Worm (Caenorhabditis elegans) whole organism, L4 larva: ENCODE measurements around the gene W05H9.2.

Experiments
- F37D6.2 ChIP-seq: sonication (generic microtip); optimal IDR thresholded peaks from 2 replicates; lab custom pipeline; 2016; ENCODE audit warnings: mild to moderate bottlenecking, missing genetic modification characterization, missing compliant biosample characterization
- T20F7.1 ChIP-seq: fragments of 200-800 bp; sonication (Bioruptor generic); optimal IDR thresholded peaks from 2 replicates; lab custom pipeline; 2018; ENCODE audit warnings: mild to moderate bottlenecking, missing genetic modification characterization, missing compliant biosample characterization
- Y48G9A.11 ChIP-seq: fragments of 200-800 bp; sonication (Bioruptor generic); IDR thresholded peaks from 2 replicates; pipeline ENCODE4 v1.3.6; 2022; ENCODE audit warnings: missing genetic modification reagents, missing genetic modification characterization, missing compliant biosample characterization
- ZK337.2 ChIP-seq: fragments of 200-800 bp; sonication (Bioruptor generic); IDR thresholded peaks from 2 replicates; pipeline ENCODE4 v1.3.6; 2022; ENCODE audit warnings: missing genetic modification reagents, missing genetic modification characterization, missing compliant biosample characterization
- aly-2 ChIP-seq: sonication (generic microtip); optimal IDR thresholded peaks from 2 replicates; lab custom pipeline; 2018; ENCODE audit warnings: missing biosample characterization, missing genetic modification characterization
- ama-1 ChIP-seq: fragments of 150-350 bp; optimal IDR thresholded peaks from 2 replicates; lab custom pipeline; 2014; ENCODE audit warnings: inconsistent platforms, mixed read lengths
- arid-1 ChIP-seq: fragments of 200-800 bp; sonication (Bioruptor generic); conservative IDR thresholded peaks from 2 replicates; pipeline ENCODE4 v1.3.6; 2022; ENCODE audit warnings: missing genetic modification reagents, missing genetic modification characterization, missing compliant biosample characterization
- ceh-28 ChIP-seq: fragments of 150-350 bp; optimal IDR thresholded peaks from 2 replicates; lab custom pipeline; 2014; ENCODE audit warnings: missing biosample characterization, missing genetic modification reagents, missing genetic modification characterization
- ceh-32 ChIP-seq: sonication (generic microtip); optimal IDR thresholded peaks from 2 replicates; lab custom pipeline; 2016; ENCODE audit warnings: mild to moderate bottlenecking, missing genetic modification characterization, missing compliant biosample characterization; ENCODE audit not compliant: poor library complexity
- ceh-82 ChIP-seq: sonication (generic microtip); optimal IDR thresholded peaks from 2 replicates; lab custom pipeline; 2017; ENCODE audit warnings: missing biosample characterization, missing genetic modification characterization
- ces-1 ChIP-seq: fragments of 150-350 bp; sonication (generic microtip); optimal IDR thresholded peaks from 4 replicates; lab custom pipeline; 2014; ENCODE audit warnings: missing biosample characterization, missing genetic modification reagents, missing genetic modification characterization
- cey-2 ChIP-seq: sonication (generic microtip); optimal IDR thresholded peaks from 3 replicates; lab custom pipeline; 2017; ENCODE audit warnings: missing genetic modification characterization, mild to moderate bottlenecking, missing compliant biosample characterization, antibody characterized with exemption, borderline replicate concordance; ENCODE audit not compliant: insufficient read depth
- daf-19 ChIP-seq: fragments of 200-800 bp; sonication (Bioruptor generic); conservative IDR thresholded peaks from 2 replicates; pipeline ENCODE4 v1.3.6; 2022; ENCODE audit warnings: missing genetic modification characterization, missing compliant biosample characterization
- dmd-6 ChIP-seq: fragments of 200-800 bp; sonication (Bioruptor generic); IDR thresholded peaks from 2 replicates; pipeline ENCODE4 v1.3.6; 2022; ENCODE audit warnings: missing genetic modification reagents, missing genetic modification characterization, missing compliant biosample characterization
- dmd-9 ChIP-seq: fragments of 200-800 bp; sonication (Bioruptor generic); IDR thresholded peaks from 2 replicates; pipeline ENCODE4 v1.3.6; 2022; ENCODE audit warnings: missing genetic modification reagents, missing genetic modification characterization, missing compliant biosample characterization
- dpl-1 ChIP-seq: fragments of 150-350 bp; optimal IDR thresholded peaks from 2 replicates; lab custom pipeline; 2014; ENCODE audit warnings: missing biosample characterization, missing genetic modification reagents, missing genetic modification characterization
- duxl-1 ChIP-seq: sonication (generic microtip); optimal IDR thresholded peaks from 2 replicates; lab custom pipeline; 2016; ENCODE audit warnings: mild to moderate bottlenecking, missing genetic modification characterization, moderate library complexity, missing compliant biosample characterization; ENCODE audit not compliant: poor library complexity
- dve-1 ChIP-seq: sonication (generic microtip); optimal IDR thresholded peaks from 2 replicates; lab custom pipeline; 2017; ENCODE audit warnings: antibody characterized with exemption, mild to moderate bottlenecking, missing genetic modification characterization, missing compliant biosample characterization; ENCODE audit not compliant: insufficient read depth
- fkh-10 ChIP-seq: fragments of 150-350 bp; optimal IDR thresholded peaks from 2 replicates; lab custom pipeline; 2014; ENCODE audit warnings: missing biosample characterization, missing genetic modification reagents, missing genetic modification characterization
- hif-1 ChIP-seq, 2 experiments: sonication (generic microtip); optimal IDR thresholded peaks; 2 replicates each; lab custom pipeline; 2016 to 2017; ENCODE audit warnings: missing compliant biosample characterization in 2 of 2, missing genetic modification characterization in 2 of 2, missing genetic modification reagents in 2 of 2, missing genotype in 2 of 2, mild to moderate bottlenecking in 1 of 2
- hlh-30 ChIP-seq: sonication (generic microtip); optimal IDR thresholded peaks from 2 replicates; lab custom pipeline; 2017; ENCODE audit warnings: antibody characterized with exemption, mild to moderate bottlenecking, missing genetic modification characterization, missing compliant biosample characterization; ENCODE audit not compliant: insufficient read depth
- lim-7 ChIP-seq: fragments of 200-800 bp; sonication (Bioruptor generic); IDR thresholded peaks from 2 replicates; pipeline ENCODE4 v1.3.6; 2022; ENCODE audit warnings: missing genetic modification characterization, missing compliant biosample characterization
- lin-15B ChIP-seq: fragments of 150-350 bp; sonication (generic microtip); optimal IDR thresholded peaks from 3 replicates; lab custom pipeline; 2014; ENCODE audit warnings: missing biosample characterization, missing genetic modification characterization
- lsy-2 ChIP-seq, 2 experiments: fragments of 150-350 bp in 1 of 2; sonication (generic microtip) in 1 of 2; optimal IDR thresholded peaks; 2 replicates each; lab custom pipeline; 2014 to 2017; ENCODE audit warnings: missing biosample characterization in 2 of 2, missing genetic modification characterization in 2 of 2
- madf-5 ChIP-seq, 2 experiments: fragments of 200-800 bp; sonication (Bioruptor generic); IDR thresholded peaks; 2 replicates each; pipeline ENCODE4 v1.3.6; 2022; ENCODE audit warnings: missing compliant biosample characterization in 2 of 2, missing genetic modification characterization in 2 of 2
- mdl-1 ChIP-seq, 2 experiments: fragments of 150-350 bp in 1 of 2; sonication (generic microtip) in 1 of 2; optimal IDR thresholded peaks; 2 replicates each; lab custom pipeline; 2014 to 2017; ENCODE audit warnings: missing biosample characterization in 2 of 2, missing genetic modification characterization in 2 of 2
- mep-1 ChIP-seq: fragments of 150-350 bp; sonication (generic microtip); optimal IDR thresholded peaks from 3 replicates; lab custom pipeline; 2014; ENCODE audit warnings: missing biosample characterization, missing genetic modification characterization
- nhr-10 ChIP-seq: fragments of 150-350 bp; optimal IDR thresholded peaks from 2 replicates; lab custom pipeline; 2014; ENCODE audit warnings: missing biosample characterization, missing genetic modification characterization
- nhr-102 ChIP-seq: sonication (generic microtip); optimal IDR thresholded peaks from 2 replicates; lab custom pipeline; 2016; ENCODE audit warnings: mild to moderate bottlenecking, missing genetic modification characterization, moderate library complexity, missing compliant biosample characterization
- nhr-237 ChIP-seq: sonication (generic microtip); optimal IDR thresholded peaks from 2 replicates; lab custom pipeline; 2017; ENCODE audit warnings: missing biosample characterization, missing genetic modification characterization
- nhr-25 ChIP-seq: sonication (generic microtip); optimal IDR thresholded peaks from 2 replicates; lab custom pipeline; 2017; ENCODE audit warnings: missing genetic modification characterization, mild to moderate bottlenecking, missing compliant biosample characterization, antibody characterized with exemption, moderate library complexity, borderline replicate concordance; ENCODE audit not compliant: insufficient read depth
- nhr-28 ChIP-seq: fragments of 150-350 bp; optimal IDR thresholded peaks from 2 replicates; lab custom pipeline; 2014; ENCODE audit warnings: missing biosample characterization, missing genetic modification characterization
- nhr-41 ChIP-seq: fragments of 200-800 bp; sonication (Bioruptor generic); IDR thresholded peaks from 2 replicates; pipeline ENCODE4 v1.3.6; 2022; ENCODE audit warnings: missing genetic modification reagents, missing genetic modification characterization, missing compliant biosample characterization
- nhr-48 ChIP-seq: sonication (generic microtip); optimal IDR thresholded peaks from 2 replicates; lab custom pipeline; 2016; ENCODE audit warnings: mild to moderate bottlenecking, missing genetic modification characterization, missing compliant biosample characterization
- nhr-6 ChIP-seq: fragments of 150-350 bp; optimal IDR thresholded peaks from 2 replicates; lab custom pipeline; 2014; ENCODE audit warnings: missing biosample characterization, missing genetic modification characterization
- nhr-77 ChIP-seq: fragments of 150-350 bp; optimal IDR thresholded peaks from 2 replicates; lab custom pipeline; 2014; ENCODE audit warnings: missing biosample characterization, missing genetic modification characterization
- pha-4 ChIP-seq, 2 experiments: fragments of 150-350 bp in 1 of 2; fragments of 200-800 bp in 1 of 2; sonication (Bioruptor generic) in 1 of 2; IDR thresholded peaks in 1 of 2; optimal IDR thresholded peaks in 1 of 2; 2 replicates each; pipeline versions ENCODE4 v1.3.6 to Lab custom; 2014 to 2022; ENCODE audit warnings: missing genetic modification characterization in 2 of 2, missing genetic modification reagents in 2 of 2, missing biosample characterization in 1 of 2, missing compliant biosample characterization in 1 of 2
- php-3 ChIP-seq: fragments of 200-800 bp; sonication (Bioruptor generic); IDR thresholded peaks from 2 replicates; pipeline ENCODE4 v1.3.6; 2022; ENCODE audit warnings: missing genetic modification reagents, missing genetic modification characterization, missing compliant biosample characterization
- pqm-1 ChIP-seq: sonication (generic microtip); optimal IDR thresholded peaks from 2 replicates; lab custom pipeline; 2017; ENCODE audit warnings: missing biosample characterization, missing genetic modification characterization
- saeg-2 ChIP-seq: fragments of 200-800 bp; sonication (Bioruptor generic); IDR thresholded peaks from 2 replicates; pipeline ENCODE4 v1.3.6; 2022; ENCODE audit warnings: missing genetic modification reagents, missing genetic modification characterization, missing compliant biosample characterization
- sdz-12 ChIP-seq: fragments of 200-800 bp; sonication (Bioruptor generic); optimal IDR thresholded peaks from 2 replicates; lab custom pipeline; 2018; ENCODE audit warnings: mild to moderate bottlenecking, missing genetic modification characterization, missing compliant biosample characterization
- snpc-1.2 ChIP-seq: fragments of 200-800 bp; sonication (Bioruptor generic); IDR thresholded peaks from 2 replicates; pipeline ENCODE4 v1.3.6; 2022; ENCODE audit warnings: missing genetic modification reagents, missing genetic modification characterization, missing compliant biosample characterization
- snpc-4 ChIP-seq: fragments of 150-350 bp; optimal IDR thresholded peaks from 2 replicates; lab custom pipeline; 2014; ENCODE audit warnings: missing biosample characterization, missing genetic modification characterization
- spr-3 ChIP-seq: fragments of 200-800 bp; sonication (Bioruptor generic); optimal IDR thresholded peaks from 2 replicates; lab custom pipeline; 2018; ENCODE audit warnings: mild to moderate bottlenecking, missing genetic modification characterization, missing compliant biosample characterization
- zfp-3 ChIP-seq: fragments of 200-800 bp; sonication (Bioruptor generic); conservative IDR thresholded peaks from 2 replicates; pipeline ENCODE4 v1.3.6; 2022; ENCODE audit warnings: missing genetic modification reagents, missing genetic modification characterization, missing compliant biosample characterization
- zip-2 ChIP-seq: fragments of 150-350 bp; optimal IDR thresholded peaks from 2 replicates; lab custom pipeline; 2014; ENCODE audit warnings: missing biosample characterization, missing genetic modification characterization
- ztf-11 ChIP-seq: fragments of 150-350 bp; optimal IDR thresholded peaks from 2 replicates; lab custom pipeline; 2014; ENCODE audit warnings: missing biosample characterization, missing genetic modification characterization
- ztf-7 ChIP-seq: fragments of 150-350 bp; optimal IDR thresholded peaks from 2 replicates; lab custom pipeline; 2014; ENCODE audit warnings: missing biosample characterization, missing genetic modification characterization

Gene W05H9.2

ce11 chrX:6271718-6272117 is 4.9 kb downstream of the W05H9.2 start, which contains the start of gene lro-1 (continued):
- TF ChIP-seq cey-2 (tag; lab: Kevin White, UChicago) (no peak), hif-1 (tag; optimal IDR thresholded peaks at IDR 0.05; lab: Kevin White, UChicago) (peak in 1 of 2 experiments; percentile 49), mdl-1 (tag; optimal IDR thresholded peaks at IDR 0.05; lab: Kevin White, UChicago) (no peak), dpl-1 (GFP tag; lab: Kevin White, UChicago) (no peak), ztf-7 (peak; percentile 50), aly-2 (tag; lab: Kevin White, UChicago) (no peak), lim-7 (no peak), ceh-82 (tag; lab: Kevin White, UChicago) (no peak), nhr-28 (tag; lab: Kevin White, UChicago) (peak; percentile 94), zfp-3 (GFP tag; lab: Robert Waterston, UW) (no peak), ztf-11 (tag; lab: Kevin White, UChicago) (no peak), nhr-10 (tag; lab: Kevin White, UChicago) (peak; percentile 30), lin-15B (no peak), dve-1 (tag; lab: Kevin White, UChicago) (peak; percentile 94), pha-4 (GFP tag; IDR thresholded peaks at IDR 0.05; lab: Robert Waterston, UW) (no peak), pha-4 (tag; optimal IDR thresholded peaks at IDR 0.05; lab: Kevin White, UChicago) (no peak), nhr-48 (tag; lab: Kevin White, UChicago) (peak; percentile 54), hlh-30 (tag; lab: Kevin White, UChicago) (peak; percentile 76), saeg-2 (GFP tag; lab: Robert Waterston, UW) (no peak), snpc-4 (no peak), arid-1 (no peak), ceh-32 (tag; lab: Kevin White, UChicago) (no peak), sdz-12 (no peak), duxl-1 (tag; lab: Kevin White, UChicago) (no peak), nhr-77 (tag; lab: Kevin White, UChicago) (peak; percentile 70), ces-1 (no peak), F37D6.2 (tag; lab: Kevin White, UChicago) (no peak), zip-2 (tag; lab: Kevin White, UChicago) (no peak), lsy-2 (tag; optimal IDR thresholded peaks at IDR 0.05; lab: Kevin White, UChicago) (peak in 1 of 2 experiments; percentile 17), madf-5 (GFP tag; IDR thresholded peaks at IDR 0.05; lab: Robert Waterston, UW) (no peak), T20F7.1 (peak; percentile 56), pqm-1 (peak; percentile 93), spr-3 (GFP tag; lab: Kevin White, UChicago) (no peak), ZK337.2 (GFP tag; lab: Robert Waterston, UW) (no peak), daf-19 (GFP tag; lab: Robert Waterston, UW) (no peak), nhr-6 (tag; lab: Kevin White, UChicago) (no peak), Y48G9A.11 (GFP tag; lab: Robert Waterston, UW) (no peak), nhr-25 (tag; lab: Kevin White, UChicago) (no peak), ama-1 (no peak), php-3 (GFP tag; lab: Robert Waterston, UW) (peak; percentile 88), dmd-6 (peak; percentile 90), fkh-10 (GFP tag; lab: Kevin White, UChicago) (no peak), nhr-41 (GFP tag; lab: Robert Waterston, UW) (no peak), mep-1 (tag; lab: Kevin White, UChicago) (peak; percentile 50), nhr-102 (tag; lab: Kevin White, UChicago) (peak; percentile 37), snpc-1.2 (no peak), dmd-9 (GFP tag; lab: Robert Waterston, UW) (no peak), nhr-237 (tag; lab: Kevin White, UChicago) (no peak), ceh-28 (no peak)
- TF ChIP-seq, all 104 proteins: peak for 22
